Fruit fly (Drosophila melanogaster) whole organism, pupa: Measurements from ENCODE around the gene PH4alphaNE3.

Experiments used
- CG10348 ChIP-seq: fragments of 200-800 bp; sonication (Bioruptor generic); IDR thresholded peaks from 2 replicates; pipeline ENCODE4 v1.3.6; 2022; ENCODE audit warnings: missing biosample characterization, missing genetic modification characterization
- CG12605 ChIP-seq: fragments of 200-800 bp; sonication (Bioruptor generic); IDR thresholded peaks from 2 replicates; pipeline ENCODE4 v1.3.6; 2022; ENCODE audit warnings: missing biosample characterization, missing genetic modification characterization
- CG14655 ChIP-seq: fragments of 200-800 bp; sonication (Bioruptor generic); optimal IDR thresholded peaks from 3 replicates; lab custom pipeline; 2017; ENCODE audit warnings: mild to moderate bottlenecking, missing biosample characterization, missing genetic modification reagents, missing genetic modification characterization
- CG15710 ChIP-seq: fragments of 200-800 bp; sonication (Bioruptor generic); optimal IDR thresholded peaks from 2 replicates; lab custom pipeline; 2018; ENCODE audit warnings: missing biosample characterization, mild to moderate bottlenecking, missing genetic modification characterization, moderate library complexity
- CG32121 ChIP-seq: fragments of 200-800 bp; sonication (Bioruptor generic); IDR thresholded peaks from 2 replicates; pipeline ENCODE4 v1.3.6; 2022; ENCODE audit warnings: missing biosample characterization, missing genetic modification characterization
- CG34367 ChIP-seq: fragments of 200-800 bp; sonication (Bioruptor generic); optimal IDR thresholded peaks from 2 replicates; lab custom pipeline; 2018; ENCODE audit warnings: missing biosample characterization, mild to moderate bottlenecking, missing genetic modification characterization
- CG8159 ChIP-seq: fragments of 200-800 bp; sonication (Bioruptor generic); optimal IDR thresholded peaks from 3 replicates; lab custom pipeline; 2018; ENCODE audit warnings: missing biosample characterization, mild to moderate bottlenecking, missing genetic modification characterization, moderate library complexity
- CG9948 ChIP-seq: fragments of 200-800 bp; sonication (Bioruptor generic); optimal IDR thresholded peaks from 2 replicates; lab custom pipeline; 2018; ENCODE audit warnings: missing biosample characterization, mild to moderate bottlenecking, missing genetic modification characterization, moderate library complexity
- D1 ChIP-seq: fragments of 200-800 bp; sonication (Bioruptor generic); optimal IDR thresholded peaks from 2 replicates; lab custom pipeline; 2018; ENCODE audit warnings: missing biosample characterization, mild to moderate bottlenecking, missing genetic modification characterization, moderate library complexity
- Ets98B ChIP-seq: fragments of 200-800 bp; sonication (Bioruptor generic); IDR thresholded peaks from 2 replicates; pipeline ENCODE4 v1.3.6; 2022; ENCODE audit warnings: missing biosample characterization, missing genetic modification characterization
- Pif1B ChIP-seq: fragments of 200-800 bp; sonication (Bioruptor generic); optimal IDR thresholded peaks from 3 replicates; lab custom pipeline; 2016; ENCODE audit warnings: missing biosample characterization, missing genetic modification characterization
- fd96Ca ChIP-seq: fragments of 200-800 bp; sonication (Bioruptor generic); IDR thresholded peaks from 3 replicates; pipeline ENCODE4 v1.3.6; 2022; ENCODE audit warnings: missing biosample characterization, missing genetic modification characterization
- gl ChIP-seq: fragments of 200-800 bp; sonication (Bioruptor generic); optimal IDR thresholded peaks from 2 replicates; lab custom pipeline; 2018; ENCODE audit warnings: missing biosample characterization, mild to moderate bottlenecking, missing genetic modification characterization

DNA sequence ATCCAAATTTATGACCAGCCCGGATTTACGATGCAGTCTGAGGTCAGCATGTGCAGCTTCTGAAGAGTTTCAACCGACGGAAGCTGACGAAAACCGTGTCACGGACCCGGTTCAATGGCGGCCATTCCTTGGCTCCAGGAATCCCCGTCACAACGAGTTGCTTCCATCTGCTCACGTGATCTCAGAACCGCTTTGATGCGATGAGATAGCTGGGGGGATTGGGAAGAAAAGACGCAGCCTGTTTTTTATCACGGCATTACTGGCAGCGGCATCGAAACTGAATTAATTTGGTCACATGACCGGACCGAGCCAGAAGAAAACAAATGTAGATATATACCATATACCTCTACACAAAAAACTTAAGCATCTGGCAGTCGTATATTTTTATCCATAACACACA lies 13.1 kb upstream of the PH4alphaNE3 start:
- TF ChIP-seq CG8159: no peak
- no peak for TF ChIP-seq CG9948 (tag; lab: Kevin White, UChicago)
- no peak for TF ChIP-seq CG15710
- no peak for TF ChIP-seq D1
- no peak for TF ChIP-seq gl (tag; lab: Kevin White, UChicago)
- TF ChIP-seq CG12605: no peak
- TF ChIP-seq CG14655 (GFP tag; lab: Kevin White, UChicago): no peak
- TF ChIP-seq fd96Ca: no peak
- no peak for TF ChIP-seq CG34367 (tag; lab: Kevin White, UChicago)
- no peak for TF ChIP-seq Ets98B (GFP tag; lab: Robert Waterston, UW)
- TF ChIP-seq CG10348 (GFP tag; lab: Robert Waterston, UW): no peak
- no peak for TF ChIP-seq CG32121 (GFP tag; lab: Robert Waterston, UW)
- TF ChIP-seq Pif1B (GFP tag; lab: Kevin White, UChicago): no peak
